Worm (Caenorhabditis elegans) whole organism, mixed stage, embryonic: ENCODE results near the gene T09A5.5.

ENCODE experiments used
- M03D4.4 ChIP-seq: sonication (generic microtip); optimal IDR thresholded peaks from 2 replicates; lab custom pipeline; 2017; ENCODE audit warnings: mild to moderate bottlenecking, missing genetic modification characterization, missing compliant biosample characterization
- blmp-1 ChIP-seq: fragments of 150-350 bp; optimal IDR thresholded peaks from 2 replicates; lab custom pipeline; 2014; ENCODE audit warnings: missing biosample characterization, missing genetic modification characterization
- ceh-39 ChIP-seq: fragments of 150-350 bp; optimal IDR thresholded peaks from 2 replicates; lab custom pipeline; 2014; ENCODE audit warnings: missing biosample characterization, missing genetic modification characterization
- ceh-43 ChIP-seq: fragments of 200-800 bp; sonication (Bioruptor generic); optimal IDR thresholded peaks from 2 replicates; lab custom pipeline; 2018; ENCODE audit warnings: mild to moderate bottlenecking, missing genetic modification characterization, moderate library complexity, missing compliant biosample characterization
- ceh-83 ChIP-seq: fragments of 200-800 bp; sonication (Bioruptor generic); optimal IDR thresholded peaks from 2 replicates; lab custom pipeline; 2018; ENCODE audit warnings: mild to moderate bottlenecking, missing genetic modification characterization, missing compliant biosample characterization
- ces-1 ChIP-seq: fragments of 150-350 bp; optimal IDR thresholded peaks from 2 replicates; lab custom pipeline; 2014; ENCODE audit warnings: missing biosample characterization, missing genetic modification reagents, missing genetic modification characterization
- cnd-1 ChIP-seq: fragments of 200-800 bp; sonication (Bioruptor generic); optimal IDR thresholded peaks from 2 replicates; lab custom pipeline; 2018; ENCODE audit warnings: mild to moderate bottlenecking, missing genetic modification characterization, missing compliant biosample characterization
- drap-1 ChIP-seq: fragments of 200-800 bp; sonication (Bioruptor generic); optimal IDR thresholded peaks from 3 replicates; lab custom pipeline; 2018; ENCODE audit warnings: mild to moderate bottlenecking, missing genetic modification characterization, missing compliant biosample characterization
- elt-1 ChIP-seq: sonication (generic microtip); optimal IDR thresholded peaks from 2 replicates; lab custom pipeline; 2017; ENCODE audit warnings: missing genetic modification characterization, mild to moderate bottlenecking, missing compliant biosample characterization, antibody characterized with exemption, moderate library complexity, borderline replicate concordance; ENCODE audit not compliant: insufficient read depth
- flh-1 ChIP-seq: fragments of 200-800 bp; sonication (Bioruptor generic); optimal IDR thresholded peaks from 2 replicates; lab custom pipeline; 2018; ENCODE audit warnings: mild to moderate bottlenecking, missing genetic modification characterization, moderate library complexity, missing compliant biosample characterization
- ham-2 ChIP-seq: fragments of 200-800 bp; sonication (Bioruptor generic); optimal IDR thresholded peaks from 2 replicates; lab custom pipeline; 2018; ENCODE audit warnings: mild to moderate bottlenecking, missing genetic modification characterization, missing compliant biosample characterization
- hlh-1 ChIP-seq: fragments of 150-350 bp; optimal IDR thresholded peaks from 2 replicates; lab custom pipeline; 2014; ENCODE audit warnings: missing biosample characterization, missing genetic modification reagents, missing genetic modification characterization
- lin-13 ChIP-seq: fragments of 150-350 bp; optimal IDR thresholded peaks from 2 replicates; lab custom pipeline; 2014; ENCODE audit warnings: missing biosample characterization, missing genetic modification characterization
- lin-32 ChIP-seq: fragments of 200-800 bp; sonication (Bioruptor generic); optimal IDR thresholded peaks from 2 replicates; lab custom pipeline; 2018; ENCODE audit warnings: mild to moderate bottlenecking, missing genetic modification characterization, missing compliant biosample characterization
- mab-5 ChIP-seq: fragments of 150-350 bp; optimal IDR thresholded peaks from 2 replicates; lab custom pipeline; 2014; ENCODE audit warnings: missing biosample characterization, missing genetic modification characterization
- mep-1 ChIP-seq: fragments of 150-350 bp; optimal IDR thresholded peaks from 2 replicates; lab custom pipeline; 2017; ENCODE audit warnings: missing biosample characterization, missing genetic modification reagents, missing genetic modification characterization, inconsistent platforms
- mls-2 ChIP-seq: sonication (generic microtip); optimal IDR thresholded peaks from 2 replicates; lab custom pipeline; 2016; ENCODE audit warnings: mild to moderate bottlenecking, missing genetic modification characterization, moderate library complexity, missing compliant biosample characterization
- nhr-12 ChIP-seq: fragments of 150-350 bp; optimal IDR thresholded peaks from 2 replicates; lab custom pipeline; 2014; ENCODE audit warnings: missing biosample characterization, missing genetic modification characterization
- nhr-2 ChIP-seq: fragments of 150-350 bp; optimal IDR thresholded peaks from 2 replicates; lab custom pipeline; 2014; ENCODE audit warnings: missing biosample characterization, missing genetic modification characterization
- nhr-76 ChIP-seq: sonication (generic microtip); optimal IDR thresholded peaks from 2 replicates; lab custom pipeline; 2017; ENCODE audit warnings: missing biosample characterization, missing genetic modification characterization
- sem-2 ChIP-seq: fragments of 200-800 bp; sonication (Bioruptor generic); optimal IDR thresholded peaks from 2 replicates; lab custom pipeline; 2018; ENCODE audit warnings: mild to moderate bottlenecking, missing genetic modification characterization, missing compliant biosample characterization
- sptf-1 ChIP-seq: sonication (generic microtip); optimal IDR thresholded peaks from 2 replicates; lab custom pipeline; 2017; ENCODE audit warnings: mild to moderate bottlenecking, missing genetic modification characterization, moderate library complexity, missing compliant biosample characterization
- tbx-8 ChIP-seq: fragments of 200-800 bp; sonication (Bioruptor generic); optimal IDR thresholded peaks from 2 replicates; lab custom pipeline; 2018; ENCODE audit warnings: mild to moderate bottlenecking, missing genetic modification characterization, moderate library complexity, missing compliant biosample characterization
- unc-120 ChIP-seq: sonication (generic microtip); optimal IDR thresholded peaks from 2 replicates; lab custom pipeline; 2017; ENCODE audit warnings: missing genetic modification characterization, missing compliant biosample characterization; ENCODE audit not compliant: poor library complexity, severe bottlenecking
- zip-8 ChIP-seq: fragments of 150-350 bp; optimal IDR thresholded peaks from 2 replicates; lab custom pipeline; 2014; ENCODE audit warnings: missing biosample characterization, missing genetic modification characterization
- ztf-11 ChIP-seq: fragments of 150-350 bp; optimal IDR thresholded peaks from 2 replicates; lab custom pipeline; 2014; ENCODE audit warnings: missing biosample characterization, missing genetic modification characterization

The T09A5.5 gene

ce11 chrII:7808950-7809349 is 44.6 kb downstream of the T09A5.5 start:
- no peak for TF ChIP-seq blmp-1
- no peak for TF ChIP-seq tbx-8 (GFP tag; lab: Kevin White, UChicago)
- TF ChIP-seq unc-120: peak; percentile 20

ce11 chrII:7808153-7808552 is 45.4 kb downstream of the T09A5.5 start:
- TF ChIP-seq flh-1 (GFP tag; lab: Kevin White, UChicago): no peak
- TF ChIP-seq ceh-43 (GFP tag; lab: Kevin White, UChicago): no peak
- TF ChIP-seq M03D4.4 (tag; lab: Kevin White, UChicago): no peak
- TF ChIP-seq mep-1 (tag; lab: Kevin White, UChicago): no peak
- TF ChIP-seq sem-2: no peak
- TF ChIP-seq ham-2 (GFP tag; lab: Kevin White, UChicago): no peak
- no peak for TF ChIP-seq lin-13 (tag; lab: Kevin White, UChicago)
- no peak for TF ChIP-seq blmp-1
- no peak for TF ChIP-seq nhr-2
- no peak for TF ChIP-seq mab-5 (tag; lab: Kevin White, UChicago)
- TF ChIP-seq ceh-83 (GFP tag; lab: Kevin White, UChicago): no peak
- TF ChIP-seq sptf-1 (tag; lab: Kevin White, UChicago): no peak
- no peak for TF ChIP-seq drap-1 (GFP tag; lab: Kevin White, UChicago)
- TF ChIP-seq elt-1 (tag; lab: Kevin White, UChicago): no peak
- no peak for TF ChIP-seq ceh-39 (tag; lab: Kevin White, UChicago)
- no peak for TF ChIP-seq cnd-1 (tag; lab: Kevin White, UChicago)
- no peak for TF ChIP-seq hlh-1 (tag; lab: Kevin White, UChicago)
- no peak for TF ChIP-seq lin-32 (GFP tag; lab: Kevin White, UChicago)
- TF ChIP-seq nhr-76 (tag; lab: Kevin White, UChicago): no peak

ce11 chrII:7806872-7807271 is 46.7 kb downstream of the T09A5.5 start:
- TF ChIP-seq nhr-2: no peak
- TF ChIP-seq sem-2: no peak
- TF ChIP-seq lin-13 (tag; lab: Kevin White, UChicago): no peak
- no peak for TF ChIP-seq ceh-43 (GFP tag; lab: Kevin White, UChicago)
- TF ChIP-seq blmp-1: no peak
- no peak for TF ChIP-seq hlh-1 (tag; lab: Kevin White, UChicago)
- TF ChIP-seq ztf-11 (tag; lab: Kevin White, UChicago): no peak

ce11 chrII:7806054-7806453 is 47.5 kb downstream of the T09A5.5 start:
- TF ChIP-seq mab-5 (tag; lab: Kevin White, UChicago) (no peak), drap-1 (GFP tag; lab: Kevin White, UChicago) (no peak), mls-2 (tag; lab: Kevin White, UChicago) (no peak), tbx-8 (GFP tag; lab: Kevin White, UChicago) (no peak), ceh-83 (GFP tag; lab: Kevin White, UChicago) (no peak), elt-1 (tag; lab: Kevin White, UChicago) (no peak), ham-2 (GFP tag; lab: Kevin White, UChicago) (no peak), ceh-39 (tag; lab: Kevin White, UChicago) (no peak)

- TF ChIP-seq ces-1 (GFP tag; lab: Kevin White, UChicago) (peak; percentile 86), zip-8 (tag; lab: Kevin White, UChicago) (no peak), flh-1 (GFP tag; lab: Kevin White, UChicago) (no peak), nhr-12 (tag; lab: Kevin White, UChicago) (no peak), elt-1 (tag; lab: Kevin White, UChicago) (peak; percentile 62)
- TF ChIP-seq, all 35 proteins: peak for 2
Observed at ce11 chrII:7803174-7803573, 50.4 kb downstream of the T09A5.5 start.
